Fruit fly (Drosophila melanogaster) whole organism, embryonic: Measurements from ENCODE around the gene CG18788.
A peak's percentile ranks its signal among the peaks of the same experiment; 100 is the strongest.

Experiments
- CG10979 ChIP-seq: fragments of 200-800 bp; sonication (Bioruptor generic); optimal IDR thresholded peaks from 2 replicates; lab custom pipeline; 2018; ENCODE audit warnings: missing biosample characterization, mild to moderate bottlenecking, missing genetic modification characterization, moderate library complexity
- CG13123 ChIP-seq: fragments of 200-800 bp; sonication (Bioruptor generic); optimal IDR thresholded peaks from 2 replicates; lab custom pipeline; 2016; ENCODE audit warnings: missing biosample characterization, missing genetic modification characterization
- CG13296 ChIP-seq: fragments of 200-800 bp; sonication (Bioruptor generic); optimal IDR thresholded peaks from 3 replicates; lab custom pipeline; 2018; ENCODE audit warnings: missing biosample characterization, mild to moderate bottlenecking, missing genetic modification characterization
- CG13424 ChIP-seq: fragments of 200-800 bp; sonication (Bioruptor generic); optimal IDR thresholded peaks from 2 replicates; lab custom pipeline; 2019; ENCODE audit warnings: missing biosample characterization, mild to moderate bottlenecking, missing genetic modification characterization, moderate library complexity
- CG13894 ChIP-seq: fragments of 200-800 bp; sonication (Bioruptor generic); optimal IDR thresholded peaks from 3 replicates; lab custom pipeline; 2018; ENCODE audit warnings: missing biosample characterization, mild to moderate bottlenecking, missing genetic modification characterization, moderate library complexity
- CG14667 ChIP-seq: fragments of 200-800 bp; sonication (Bioruptor generic); IDR thresholded peaks from 2 replicates; pipeline ENCODE4 v1.3.6; 2022; ENCODE audit warnings: missing biosample characterization, missing genetic modification characterization
- CG16863 ChIP-seq: fragments of 200-800 bp; sonication (Bioruptor generic); optimal IDR thresholded peaks from 3 replicates; lab custom pipeline; 2016; ENCODE audit warnings: missing biosample characterization, missing genetic modification characterization
- CG17361 ChIP-seq: fragments of 200-800 bp; sonication (Bioruptor generic); IDR thresholded peaks from 3 replicates; pipeline ENCODE4 v1.3.6; 2022; ENCODE audit warnings: missing biosample characterization, missing genetic modification characterization
- CG18011 ChIP-seq: fragments of 200-800 bp; sonication (Bioruptor generic); optimal IDR thresholded peaks from 2 replicates; lab custom pipeline; 2017; ENCODE audit warnings: missing biosample characterization, missing genetic modification characterization, mild to moderate bottlenecking, moderate library complexity, missing genotype
- CG18619 ChIP-seq: fragments of 200-800 bp; sonication (Bioruptor generic); optimal IDR thresholded peaks from 3 replicates; lab custom pipeline; 2017; ENCODE audit warnings: missing biosample characterization, mild to moderate bottlenecking, missing genetic modification characterization
- CG2199 ChIP-seq: fragments of 200-800 bp; sonication (Bioruptor generic); IDR thresholded peaks from 3 replicates; pipeline ENCODE4 v1.3.6; 2022; ENCODE audit warnings: missing biosample characterization, missing genetic modification characterization
- CG3065 ChIP-seq: fragments of 200-800 bp; sonication (Bioruptor generic); optimal IDR thresholded peaks from 2 replicates; lab custom pipeline; 2016; ENCODE audit warnings: missing biosample characterization, missing genetic modification characterization
- CG33557 ChIP-seq: fragments of 200-800 bp; sonication (Bioruptor generic); optimal IDR thresholded peaks from 2 replicates; lab custom pipeline; 2019; ENCODE audit warnings: missing biosample characterization, mild to moderate bottlenecking, missing genetic modification characterization, moderate library complexity
- CG4854 ChIP-seq: fragments of 200-800 bp; sonication (Bioruptor generic); optimal IDR thresholded peaks from 2 replicates; lab custom pipeline; 2016; ENCODE audit warnings: missing biosample characterization, missing genetic modification characterization, inconsistent platforms
- CG6813 ChIP-seq: fragments of 200-800 bp; sonication (Bioruptor generic); optimal IDR thresholded peaks from 2 replicates; lab custom pipeline; 2017; ENCODE audit warnings: missing biosample characterization, missing genetic modification characterization, mild to moderate bottlenecking, moderate library complexity, missing genetic modification reagents
- CG8944 ChIP-seq: fragments of 200-800 bp; sonication (Bioruptor generic); optimal IDR thresholded peaks from 3 replicates; lab custom pipeline; 2016; ENCODE audit warnings: missing biosample characterization, missing genetic modification characterization
- CG9797 ChIP-seq: fragments of 200-800 bp; sonication (Bioruptor generic); optimal IDR thresholded peaks from 3 replicates; lab custom pipeline; 2018; ENCODE audit warnings: missing biosample characterization, mild to moderate bottlenecking, missing genetic modification characterization
- Chrac-16 ChIP-seq: fragments of 200-800 bp; sonication (Bioruptor generic); optimal IDR thresholded peaks from 3 replicates; lab custom pipeline; 2016; ENCODE audit warnings: missing biosample characterization, missing genetic modification characterization
- CrebB ChIP-seq: fragments of 200-800 bp; sonication (Bioruptor generic); optimal IDR thresholded peaks from 3 replicates; lab custom pipeline; 2018; ENCODE audit warnings: missing biosample characterization, mild to moderate bottlenecking, missing genetic modification characterization
- ERR ChIP-seq: fragments of 200-800 bp; sonication (Bioruptor generic); optimal IDR thresholded peaks from 2 replicates; lab custom pipeline; 2016; ENCODE audit warnings: missing biosample characterization, missing genetic modification characterization
- Ets65A ChIP-seq: fragments of 200-800 bp; sonication (Bioruptor generic); peaks from one replicate; lab custom pipeline; 2016; ENCODE audit warnings: missing biosample characterization, missing genetic modification characterization
- H15 ChIP-seq: fragments of 200-800 bp; sonication (Bioruptor generic); IDR thresholded peaks from 3 replicates; pipeline ENCODE4 v1.3.6; 2022; ENCODE audit warnings: missing biosample characterization, missing genetic modification characterization
- HHEX ChIP-seq: fragments of 200-800 bp; sonication (Bioruptor generic); optimal IDR thresholded peaks from 3 replicates; lab custom pipeline; 2017; ENCODE audit warnings: missing biosample characterization, mild to moderate bottlenecking, missing genetic modification characterization, missing genetic modification reagents
- HLH4C ChIP-seq: fragments of 200-800 bp; sonication (Bioruptor generic); IDR thresholded peaks from 3 replicates; pipeline ENCODE4 v1.3.6; 2022; ENCODE audit warnings: missing biosample characterization, missing genetic modification characterization; ENCODE audit not compliant: partially characterized antibody
- Hmx ChIP-seq: fragments of 200-800 bp; sonication (Bioruptor generic); optimal IDR thresholded peaks from 2 replicates; lab custom pipeline; 2016; ENCODE audit warnings: missing biosample characterization, missing genetic modification characterization
- Jarid2 ChIP-seq: fragments of 200-800 bp; sonication (Bioruptor generic); optimal IDR thresholded peaks from 3 replicates; lab custom pipeline; 2017; ENCODE audit warnings: mild to moderate bottlenecking, missing biosample characterization, missing genetic modification reagents, missing genetic modification characterization
- Kr ChIP-seq: fragments of 200-800 bp; sonication (Bioruptor generic); optimal IDR thresholded peaks from 2 replicates; lab custom pipeline; 2017; ENCODE audit warnings: missing biosample characterization, mild to moderate bottlenecking, missing genetic modification characterization
- Mes4 ChIP-seq: fragments of 200-800 bp; sonication (Bioruptor generic); optimal IDR thresholded peaks from 2 replicates; lab custom pipeline; 2016; ENCODE audit warnings: missing biosample characterization, missing genetic modification characterization
- Nf-YB ChIP-seq: fragments of 200-800 bp; sonication (Bioruptor generic); optimal IDR thresholded peaks from 3 replicates; lab custom pipeline; 2019; ENCODE audit warnings: missing biosample characterization, mild to moderate bottlenecking, missing genetic modification characterization, moderate library complexity
- Pdp1 ChIP-seq, 2 experiments: fragments of 200-800 bp; sonication (Bioruptor generic); optimal IDR thresholded peaks; 3 replicates each; lab custom pipeline; 2016; ENCODE audit warnings: missing biosample characterization in 2 of 2, missing genetic modification characterization in 2 of 2, mild to moderate bottlenecking in 1 of 2, moderate library complexity in 1 of 2
- Sox100B ChIP-seq: fragments of 200-800 bp; sonication (Bioruptor generic); optimal IDR thresholded peaks from 3 replicates; lab custom pipeline; 2018; ENCODE audit warnings: missing biosample characterization, mild to moderate bottlenecking, missing genetic modification characterization
- ase ChIP-seq: fragments of 200-800 bp; sonication (Bioruptor generic); IDR thresholded peaks from 3 replicates; pipeline ENCODE4 v1.3.6; 2022; ENCODE audit warnings: missing biosample characterization, missing genetic modification characterization
- cato ChIP-seq: fragments of 200-800 bp; sonication (Bioruptor generic); optimal IDR thresholded peaks from 2 replicates; lab custom pipeline; 2016; ENCODE audit warnings: missing biosample characterization, missing genetic modification characterization, borderline replicate concordance
- cg ChIP-seq: fragments of 200-800 bp; sonication (Bioruptor generic); optimal IDR thresholded peaks from 3 replicates; lab custom pipeline; 2019; ENCODE audit warnings: missing biosample characterization, mild to moderate bottlenecking, missing genetic modification characterization, moderate library complexity
- ci ChIP-seq: fragments of 200-800 bp; sonication (Bioruptor generic); IDR thresholded peaks from 3 replicates; pipeline ENCODE4 v1.3.6; 2022; ENCODE audit warnings: missing biosample characterization, missing genetic modification characterization
- cwo ChIP-seq: fragments of 200-800 bp; sonication (Bioruptor generic); optimal IDR thresholded peaks from 3 replicates; lab custom pipeline; 2017; ENCODE audit warnings: missing biosample characterization, missing genetic modification characterization, mild to moderate bottlenecking, moderate library complexity, missing genetic modification reagents
- dpn ChIP-seq, 2 experiments: fragments of 200-800 bp; sonication (Bioruptor generic); optimal IDR thresholded peaks; 3 replicates each; lab custom pipeline; 2016; ENCODE audit warnings: missing biosample characterization in 2 of 2, missing genetic modification characterization in 2 of 2
- exex ChIP-seq: fragments of 200-800 bp; sonication (Bioruptor generic); optimal IDR thresholded peaks from 4 replicates; lab custom pipeline; 2018; ENCODE audit warnings: missing biosample characterization, mild to moderate bottlenecking, missing genetic modification characterization, moderate library complexity
- fru ChIP-seq: fragments of >200 bp; optimal IDR thresholded peaks from 2 replicates; lab custom pipeline; 2017
- gcm ChIP-seq: fragments of 200-800 bp; sonication (Bioruptor generic); optimal IDR thresholded peaks from 2 replicates; lab custom pipeline; 2019; ENCODE audit warnings: missing biosample characterization, mild to moderate bottlenecking, missing genetic modification characterization, moderate library complexity
- her ChIP-seq: fragments of 200-800 bp; sonication (Bioruptor generic); optimal IDR thresholded peaks from 2 replicates; lab custom pipeline; 2016; ENCODE audit warnings: missing biosample characterization, missing genetic modification characterization
- mirr ChIP-seq: fragments of 200-800 bp; sonication (Bioruptor generic); optimal IDR thresholded peaks from 3 replicates; lab custom pipeline; 2018; ENCODE audit warnings: missing biosample characterization, mild to moderate bottlenecking, missing genetic modification characterization
- pan ChIP-seq, 4 experiments: fragments of >200 bp in 3 of 4; fragments of 200-800 bp in 1 of 4; sonication (Bioruptor generic) in 1 of 4; optimal IDR thresholded peaks in 3 of 4; IDR thresholded peaks in 1 of 4; 2 replicates each; pipeline versions ENCODE4 v1.3.6 to Lab custom; 2017 to 2022; ENCODE audit warnings: missing biosample characterization in 2 of 4, missing genetic modification characterization in 2 of 4, mixed read lengths in 1 of 4
- pfk ChIP-seq: fragments of 200-800 bp; sonication (Bioruptor generic); optimal IDR thresholded peaks from 2 replicates; lab custom pipeline; 2018; ENCODE audit warnings: missing biosample characterization, mild to moderate bottlenecking, missing genetic modification characterization, moderate library complexity
- slp2 ChIP-seq: fragments of 200-800 bp; sonication (Bioruptor generic); optimal IDR thresholded peaks from 2 replicates; lab custom pipeline; 2016; ENCODE audit warnings: missing biosample characterization, missing genetic modification characterization
- sr ChIP-seq: fragments of 200-800 bp; sonication (Bioruptor generic); IDR thresholded peaks from 3 replicates; pipeline ENCODE4 v1.3.6; 2022; ENCODE audit warnings: missing biosample characterization, missing genetic modification characterization
- tin ChIP-seq: fragments of 200-800 bp; sonication (Bioruptor generic); optimal IDR thresholded peaks from 3 replicates; lab custom pipeline; 2016; ENCODE audit warnings: missing biosample characterization, missing genetic modification characterization
- unpg ChIP-seq: fragments of 200-800 bp; sonication (Bioruptor generic); optimal IDR thresholded peaks from 3 replicates; lab custom pipeline; 2018; ENCODE audit warnings: missing biosample characterization, mild to moderate bottlenecking, missing genetic modification characterization, moderate library complexity
- wor ChIP-seq: fragments of 200-800 bp; sonication (Bioruptor generic); IDR thresholded peaks from 2 replicates; pipeline ENCODE4 v1.3.6; 2022; ENCODE audit warnings: missing biosample characterization, missing genetic modification characterization
- zfh1 ChIP-seq: fragments of 200-800 bp; sonication (Bioruptor generic); IDR thresholded peaks from 3 replicates; pipeline ENCODE4 v1.3.6; 2022; ENCODE audit warnings: missing biosample characterization, missing genetic modification characterization

Gene CG18788

DNA sequence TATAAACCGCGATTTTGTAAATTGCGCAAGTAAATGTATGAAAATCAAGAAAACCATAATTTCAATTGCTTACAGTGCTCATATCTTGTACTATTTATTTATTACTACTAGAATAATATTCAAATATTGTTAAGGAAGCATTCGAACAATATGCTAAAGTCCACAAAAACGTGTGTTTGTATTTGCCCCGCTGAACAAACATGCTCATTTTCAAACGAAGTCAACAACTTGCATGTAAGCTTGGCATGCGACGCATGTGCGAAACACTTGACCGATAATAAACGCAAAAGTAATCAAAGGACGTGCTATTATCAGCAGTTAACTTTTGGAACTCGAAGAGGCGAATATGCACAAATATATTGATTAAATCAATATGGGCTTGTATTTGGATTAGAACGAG is 12.8 kb upstream of the CG18788 start (continued):
- no peak for TF ChIP-seq ase (GFP tag; lab: Robert Waterston, UW)
- peak; percentile 68 for TF ChIP-seq CG13123
- TF ChIP-seq slp2 (GFP tag; lab: Kevin White, UChicago): no peak
- TF ChIP-seq CG13424 (tag; lab: Kevin White, UChicago): peak; percentile 58
- no peak for TF ChIP-seq CG9797 (GFP tag; lab: Kevin White, UChicago)
- TF ChIP-seq ci (GFP tag; lab: Robert Waterston, UW): peak; percentile 69; the same call in 1 of the 3 replicates
- no peak for TF ChIP-seq cg (GFP tag; lab: Kevin White, UChicago)
- no peak for TF ChIP-seq CG2199
- TF ChIP-seq cwo: peak; percentile 37
- TF ChIP-seq Ets65A (GFP tag; lab: Kevin White, UChicago): no peak
- TF ChIP-seq CG18011 (GFP tag; lab: Kevin White, UChicago): peak; percentile 42
- no peak for TF ChIP-seq CG13894 (tag; lab: Kevin White, UChicago)
- TF ChIP-seq sr (GFP tag; lab: Robert Waterston, UW): no peak
- peak; percentile 61 for TF ChIP-seq gcm (GFP tag; lab: Kevin White, UChicago)
- no peak for TF ChIP-seq H15 (GFP tag; lab: Robert Waterston, UW)
- TF ChIP-seq Mes4 (GFP tag; lab: Kevin White, UChicago): peak; percentile 17
- TF ChIP-seq mirr (GFP tag; lab: Kevin White, UChicago): peak; percentile 27
- no peak for TF ChIP-seq Hmx (GFP tag; lab: Kevin White, UChicago)
- peak; percentile 77 for TF ChIP-seq HHEX (GFP tag; lab: Kevin White, UChicago)
- peak; percentile 65 for TF ChIP-seq CG13296
- peak; percentile 76 for TF ChIP-seq CG18619 (GFP tag; lab: Kevin White, UChicago)
- TF ChIP-seq zfh1: peak; percentile 46; the same call in 2 of the 3 replicates
- TF ChIP-seq CG10979 (tag; lab: Kevin White, UChicago): peak; percentile 8
- TF ChIP-seq pfk (GFP tag; lab: Kevin White, UChicago): peak; percentile 20
- no peak for TF ChIP-seq tin (GFP tag; lab: Kevin White, UChicago)
- TF ChIP-seq CG17361: 0 out of 3 replicates have a peak, but pooled peaks have one; percentile 13
- no peak for TF ChIP-seq Chrac-16 (GFP tag; lab: Kevin White, UChicago)
- TF ChIP-seq Jarid2: peak; percentile 2
- TF ChIP-seq CG4854 (GFP tag; lab: Kevin White, UChicago): peak; percentile 46
- no peak for TF ChIP-seq HLH4C (GFP tag; lab: Robert Waterston, UW)
- TF ChIP-seq dpn (GFP tag; optimal IDR thresholded peaks at IDR 0.05; lab: Kevin White, UChicago): peak; percentile 32 to 53
- no peak for TF ChIP-seq her
- no peak for TF ChIP-seq wor
- TF ChIP-seq unpg (GFP tag; lab: Kevin White, UChicago): peak; percentile 75
- TF ChIP-seq fru (lab: Kevin White, UChicago): no peak
- no peak for TF ChIP-seq Kr
- TF ChIP-seq Pdp1 (GFP tag; optimal IDR thresholded peaks at IDR 0.05; lab: Kevin White, UChicago): no peak
- TF ChIP-seq Sox100B (GFP tag; lab: Kevin White, UChicago): no peak
- TF ChIP-seq CG8944 (GFP tag; lab: Kevin White, UChicago): peak; percentile 36
- peak; percentile 82 for TF ChIP-seq CrebB (tag; lab: Kevin White, UChicago)
- no peak for TF ChIP-seq pan (optimal IDR thresholded peaks at IDR 0.05; lab: Kevin White, UChicago)
- no peak for TF ChIP-seq pan (GFP tag; optimal IDR thresholded peaks at IDR 0.05 in 1 of 2, IDR thresholded peaks at IDR 0.05 in 1 of 2)
- peak; percentile 90 for TF ChIP-seq CG6813 (GFP tag; lab: Kevin White, UChicago)
- peak; percentile 81 for TF ChIP-seq CG33557 (GFP tag; lab: Kevin White, UChicago)
- no peak for TF ChIP-seq CG14667 (GFP tag; lab: Robert Waterston, UW)
- TF ChIP-seq ERR: no peak
- peak; percentile 37 for TF ChIP-seq CG16863 (GFP tag; lab: Kevin White, UChicago)
- TF ChIP-seq CG3065 (GFP tag; lab: Kevin White, UChicago): peak; percentile 40
- peak; percentile 48 for TF ChIP-seq Nf-YB (GFP tag; lab: Kevin White, UChicago)
- TF ChIP-seq cato (GFP tag; lab: Kevin White, UChicago): peak; percentile 34
- peak; percentile 4 for TF ChIP-seq exex (tag; lab: Kevin White, UChicago)
